Fruit fly (Drosophila melanogaster) whole organism, prepupa: ENCODE measurements around the gene Pak.

Experiments used
- CG10631 ChIP-seq: fragments of 200-800 bp; sonication (Bioruptor generic); optimal IDR thresholded peaks from 2 replicates; lab custom pipeline; 2016; ENCODE audit warnings: missing biosample characterization, missing genetic modification characterization
- CG10669 ChIP-seq: fragments of 200-800 bp; sonication (Bioruptor generic); optimal IDR thresholded peaks from 3 replicates; lab custom pipeline; 2018; ENCODE audit warnings: missing biosample characterization, mild to moderate bottlenecking, missing genetic modification characterization, moderate library complexity
- CG11294 ChIP-seq: fragments of 200-800 bp; sonication (Bioruptor generic); IDR thresholded peaks from 2 replicates; pipeline ENCODE4 v1.3.6; 2022; ENCODE audit warnings: missing biosample characterization, missing genetic modification characterization
- CG11762 ChIP-seq: fragments of 200-800 bp; sonication (Bioruptor generic); optimal IDR thresholded peaks from 3 replicates; lab custom pipeline; 2016; ENCODE audit warnings: missing biosample characterization, missing genetic modification characterization; ENCODE audit not compliant: insufficient read depth
- CG15336 ChIP-seq: fragments of 200-800 bp; sonication (Bioruptor generic); IDR thresholded peaks from 2 replicates; pipeline ENCODE4 v1.3.6; 2022; ENCODE audit warnings: missing biosample characterization, missing genetic modification characterization
- CG16779 ChIP-seq: fragments of 200-800 bp; sonication (Bioruptor generic); optimal IDR thresholded peaks from 3 replicates; lab custom pipeline; 2017; ENCODE audit warnings: missing biosample characterization, mild to moderate bottlenecking, missing genetic modification characterization
- CG3032 ChIP-seq: fragments of 200-800 bp; optimal IDR thresholded peaks from 2 replicates; lab custom pipeline; 2019; ENCODE audit warnings: missing biosample characterization, mild to moderate bottlenecking, missing genetic modification characterization, moderate library complexity
- CG31627 ChIP-seq: fragments of 200-800 bp; sonication (Bioruptor generic); optimal IDR thresholded peaks from 3 replicates; lab custom pipeline; 2016; ENCODE audit warnings: missing biosample characterization, missing genetic modification characterization
- CG32006 ChIP-seq: fragments of 200-800 bp; sonication (Bioruptor generic); optimal IDR thresholded peaks from 3 replicates; lab custom pipeline; 2017; ENCODE audit warnings: missing biosample characterization, mild to moderate bottlenecking, missing genetic modification characterization
- CG3919 ChIP-seq: fragments of 200-800 bp; sonication (Bioruptor generic); optimal IDR thresholded peaks from 3 replicates; lab custom pipeline; 2016; ENCODE audit warnings: missing biosample characterization, missing genetic modification characterization
- CG4318 ChIP-seq: fragments of 200-800 bp; sonication (Bioruptor generic); optimal IDR thresholded peaks from 3 replicates; lab custom pipeline; 2017; ENCODE audit warnings: missing biosample characterization, mild to moderate bottlenecking, missing genetic modification characterization
- CG6163 ChIP-seq: fragments of 200-800 bp; sonication (Bioruptor generic); IDR thresholded peaks from 3 replicates; pipeline ENCODE4 v1.3.6; 2022; ENCODE audit warnings: missing biosample characterization, missing genetic modification characterization
- CG6276 ChIP-seq: fragments of 200-800 bp; sonication (Bioruptor generic); optimal IDR thresholded peaks from 2 replicates; lab custom pipeline; 2017; ENCODE audit warnings: missing biosample characterization, mild to moderate bottlenecking, missing genetic modification characterization
- CG6792 ChIP-seq: fragments of 200-800 bp; sonication (Bioruptor generic); optimal IDR thresholded peaks from 3 replicates; lab custom pipeline; 2016; ENCODE audit warnings: missing biosample characterization, missing genetic modification characterization
- CG6808 ChIP-seq: fragments of 200-800 bp; sonication (Bioruptor generic); optimal IDR thresholded peaks from 3 replicates; lab custom pipeline; 2017; ENCODE audit warnings: missing biosample characterization, missing genetic modification characterization, mild to moderate bottlenecking, moderate library complexity, missing genetic modification reagents
- CG7368 ChIP-seq: fragments of 200-800 bp; sonication (Bioruptor generic); optimal IDR thresholded peaks from 3 replicates; lab custom pipeline; 2016; ENCODE audit warnings: missing biosample characterization, missing genetic modification characterization
- CG8319 ChIP-seq: fragments of 200-800 bp; sonication (Bioruptor generic); optimal IDR thresholded peaks from 3 replicates; lab custom pipeline; 2016; ENCODE audit warnings: missing biosample characterization, missing genetic modification characterization
- CG8632 ChIP-seq: fragments of 200-800 bp; sonication (Bioruptor generic); optimal IDR thresholded peaks from 3 replicates; lab custom pipeline; 2016; ENCODE audit warnings: missing biosample characterization, missing genetic modification characterization
- CG9139 ChIP-seq: fragments of 200-800 bp; sonication (Bioruptor generic); optimal IDR thresholded peaks from 3 replicates; lab custom pipeline; 2017; ENCODE audit warnings: missing biosample characterization, mild to moderate bottlenecking, missing genetic modification characterization
- Eip75B ChIP-seq: fragments of 200-800 bp; sonication (Bioruptor generic); optimal IDR thresholded peaks from 3 replicates; lab custom pipeline; 2016; ENCODE audit warnings: missing biosample characterization, missing genetic modification characterization
- Eip78C ChIP-seq: fragments of 200-800 bp; sonication (Bioruptor generic); peaks from one replicate; lab custom pipeline; 2016; ENCODE audit warnings: missing biosample characterization, missing genetic modification characterization
- Ets96B ChIP-seq: fragments of 200-800 bp; optimal IDR thresholded peaks from 2 replicates; lab custom pipeline; 2019; ENCODE audit warnings: missing biosample characterization, mild to moderate bottlenecking, missing genetic modification characterization, moderate library complexity
- Gug ChIP-seq: fragments of 200-800 bp; sonication (Bioruptor generic); IDR thresholded peaks from 2 replicates; pipeline ENCODE4 v1.3.6; 2022; ENCODE audit warnings: missing biosample characterization, missing genetic modification characterization
- Hr38 ChIP-seq: sonication (Bioruptor generic); optimal IDR thresholded peaks from 2 replicates; lab custom pipeline; 2016; ENCODE audit warnings: missing biosample characterization, missing genetic modification characterization
- Hr39 ChIP-seq: fragments of 200-800 bp; sonication (Bioruptor generic); optimal IDR thresholded peaks from 2 replicates; lab custom pipeline; 2016; ENCODE audit warnings: missing biosample characterization, missing genetic modification characterization
- Hr4 ChIP-seq: fragments of 200-800 bp; sonication (Bioruptor generic); optimal IDR thresholded peaks from 3 replicates; lab custom pipeline; 2016; ENCODE audit warnings: missing biosample characterization, missing genetic modification characterization
- Lpt ChIP-seq: fragments of 200-800 bp; sonication (Bioruptor generic); optimal IDR thresholded peaks from 3 replicates; lab custom pipeline; 2016; ENCODE audit warnings: missing biosample characterization, missing genetic modification characterization
- Met ChIP-seq: fragments of 200-800 bp; sonication (Bioruptor generic); optimal IDR thresholded peaks from 3 replicates; lab custom pipeline; 2016; ENCODE audit warnings: missing biosample characterization, missing genetic modification characterization
- OdsH ChIP-seq: fragments of 200-800 bp; sonication (Bioruptor generic); optimal IDR thresholded peaks from 3 replicates; lab custom pipeline; 2016; ENCODE audit warnings: missing biosample characterization, missing genetic modification characterization
- Smox ChIP-seq: fragments of 200-800 bp; sonication (Bioruptor generic); optimal IDR thresholded peaks from 3 replicates; lab custom pipeline; 2016; ENCODE audit warnings: missing biosample characterization, missing genetic modification characterization
- Sox102F ChIP-seq: fragments of 200-800 bp; sonication (Bioruptor generic); optimal IDR thresholded peaks from 2 replicates; lab custom pipeline; 2016; ENCODE audit warnings: missing biosample characterization, mild to moderate bottlenecking, missing genetic modification characterization
- Sox14 ChIP-seq: fragments of 200-800 bp; sonication (Bioruptor generic); optimal IDR thresholded peaks from 3 replicates; lab custom pipeline; 2016; ENCODE audit warnings: missing biosample characterization, missing genetic modification characterization
- achi ChIP-seq: fragments of 200-800 bp; sonication (Bioruptor generic); optimal IDR thresholded peaks from 3 replicates; lab custom pipeline; 2016; ENCODE audit warnings: missing biosample characterization, missing genetic modification characterization
- acj6 ChIP-seq: fragments of 200-800 bp; sonication (Bioruptor generic); optimal IDR thresholded peaks from 3 replicates; lab custom pipeline; 2016; ENCODE audit warnings: missing biosample characterization, missing genetic modification characterization
- cyc ChIP-seq: fragments of 200-800 bp; sonication (Bioruptor generic); optimal IDR thresholded peaks from 3 replicates; lab custom pipeline; 2016; ENCODE audit warnings: missing biosample characterization, missing genetic modification characterization
- dac ChIP-seq: fragments of 200-800 bp; sonication (Bioruptor generic); optimal IDR thresholded peaks from 2 replicates; lab custom pipeline; 2017; ENCODE audit warnings: missing biosample characterization, mild to moderate bottlenecking, missing genetic modification characterization
- dsx ChIP-seq: fragments of 200-800 bp; optimal IDR thresholded peaks from 3 replicates; lab custom pipeline; 2019; ENCODE audit warnings: missing biosample characterization, mild to moderate bottlenecking, missing genetic modification characterization, moderate library complexity; ENCODE audit not compliant: poor library complexity, severe bottlenecking
- esn ChIP-seq: fragments of 200-800 bp; sonication (Bioruptor generic); optimal IDR thresholded peaks from 2 replicates; lab custom pipeline; 2016; ENCODE audit warnings: missing biosample characterization, mild to moderate bottlenecking, missing genetic modification characterization, moderate library complexity
- fd85E ChIP-seq: fragments of 200-800 bp; sonication (Bioruptor generic); optimal IDR thresholded peaks from 3 replicates; lab custom pipeline; 2016; ENCODE audit warnings: missing biosample characterization, missing genetic modification characterization
- fkh ChIP-seq: fragments of 200-800 bp; sonication (Bioruptor generic); optimal IDR thresholded peaks from 3 replicates; lab custom pipeline; 2017; ENCODE audit warnings: missing biosample characterization, mild to moderate bottlenecking, missing genetic modification characterization, moderate library complexity
- lz ChIP-seq: fragments of 200-800 bp; sonication (Bioruptor generic); optimal IDR thresholded peaks from 3 replicates; lab custom pipeline; 2016; ENCODE audit warnings: missing biosample characterization, missing genetic modification characterization
- net ChIP-seq: fragments of 200-800 bp; sonication (Bioruptor generic); optimal IDR thresholded peaks from 3 replicates; lab custom pipeline; 2016; ENCODE audit warnings: missing biosample characterization, missing genetic modification characterization
- pdm3 ChIP-seq: fragments of 200-800 bp; sonication (Bioruptor generic); optimal IDR thresholded peaks from 3 replicates; lab custom pipeline; 2016; ENCODE audit warnings: missing biosample characterization, missing genetic modification characterization
- salr ChIP-seq, 2 experiments: fragments of 200-800 bp; sonication (Bioruptor generic); optimal IDR thresholded peaks; 3 replicates each; lab custom pipeline; 2016 to 2018; ENCODE audit warnings: missing biosample characterization in 2 of 2, missing genetic modification characterization in 2 of 2, mild to moderate bottlenecking in 1 of 2
- spab ChIP-seq: fragments of 200-800 bp; sonication (Bioruptor generic); optimal IDR thresholded peaks from 2 replicates; lab custom pipeline; 2017; ENCODE audit warnings: missing biosample characterization, mild to moderate bottlenecking, missing genetic modification characterization, missing genetic modification reagents
- ss ChIP-seq, 2 experiments: fragments of 200-800 bp; sonication (Bioruptor generic); optimal IDR thresholded peaks; 2 replicates in 1 of 2; 3 replicates in 1 of 2; lab custom pipeline; 2017 to 2018; ENCODE audit warnings: mild to moderate bottlenecking in 2 of 2, missing biosample characterization in 2 of 2, missing genetic modification characterization in 2 of 2, moderate library complexity in 1 of 2
- svp ChIP-seq: fragments of 200-800 bp; sonication (Bioruptor generic); peaks from one replicate; lab custom pipeline; 2016; ENCODE audit warnings: missing biosample characterization, missing genetic modification characterization
- topi ChIP-seq: fragments of 200-800 bp; sonication (Bioruptor generic); optimal IDR thresholded peaks from 3 replicates; lab custom pipeline; 2016; ENCODE audit warnings: missing biosample characterization, missing genetic modification characterization

Gene Pak

dm6 chr3R:6351181-6351580 lies 485 bp downstream of the Pak start (continued):
- no peak for TF ChIP-seq CG6808 (GFP tag; lab: Kevin White, UChicago)
- TF ChIP-seq CG8632, result no peak
- no peak for TF ChIP-seq CG7368 (GFP tag; lab: Kevin White, UChicago)
- peak; percentile 32 for TF ChIP-seq CG9139 (GFP tag; lab: Kevin White, UChicago)
- TF ChIP-seq ss (GFP tag; optimal IDR thresholded peaks at IDR 0.05; lab: Kevin White, UChicago), result peak in 1 of 2 experiments; percentile 7
- no peak for TF ChIP-seq svp (GFP tag; lab: Kevin White, UChicago)
- TF ChIP-seq CG16779 (tag; lab: Kevin White, UChicago), result no peak

dm6 chr3R:6351696-6352378 lies 1.1 kb downstream of the Pak start:
- TF ChIP-seq Ets96B (tag; lab: Kevin White, UChicago) (peak; percentile 17), svp (GFP tag; lab: Kevin White, UChicago) (no peak), esn (peak; percentile 31), CG16779 (tag; lab: Kevin White, UChicago) (peak; percentile 5), Sox102F (peak; percentile 15), CG10631 (peak; percentile 14), CG9139 (GFP tag; lab: Kevin White, UChicago) (no peak), pdm3 (peak; percentile 47), fkh (GFP tag; lab: Kevin White, UChicago) (peak; percentile 38), CG6163 (GFP tag; lab: Robert Waterston, UW) (0 out of 3 replicates have a peak, but pooled peaks have one; percentile 41), dac (GFP tag; lab: Kevin White, UChicago) (peak; percentile 37), CG10669 (GFP tag; lab: Kevin White, UChicago) (peak; percentile 39), Hr39 (peak; percentile 9), cyc (GFP tag; lab: Kevin White, UChicago) (no peak), Hr38 (GFP tag; lab: Kevin White, UChicago) (no peak), CG11762 (GFP tag; lab: Kevin White, UChicago) (no peak), Eip78C (GFP tag; lab: Kevin White, UChicago) (peak; percentile 79), CG6276 (GFP tag; lab: Kevin White, UChicago) (peak; percentile 64), CG8632 (no peak), CG6792 (GFP tag; lab: Kevin White, UChicago) (no peak), Lpt (GFP tag; lab: Kevin White, UChicago) (no peak), salr (GFP tag; optimal IDR thresholded peaks at IDR 0.05; lab: Kevin White, UChicago) (peak in 1 of 2 experiments; percentile 54), CG11294 (GFP tag; lab: Robert Waterston, UW) (no peak), CG3919 (GFP tag; lab: Kevin White, UChicago) (peak; percentile 24), spab (GFP tag; lab: Kevin White, UChicago) (no peak), net (peak; percentile 31), CG31627 (GFP tag; lab: Kevin White, UChicago) (no peak), Eip75B (GFP tag; lab: Kevin White, UChicago) (peak; percentile 4), CG3032 (peak; percentile 42), Hr4 (GFP tag; lab: Kevin White, UChicago) (peak; percentile 76), dsx (peak; percentile 13), Met (GFP tag; lab: Kevin White, UChicago) (no peak), acj6 (GFP tag; lab: Kevin White, UChicago) (peak; percentile 49), CG8319 (GFP tag; lab: Kevin White, UChicago) (no peak), OdsH (peak; percentile 52), CG7368 (GFP tag; lab: Kevin White, UChicago) (no peak), CG15336 (GFP tag; lab: Robert Waterston, UW) (peak; percentile 73), Smox (GFP tag; lab: Kevin White, UChicago) (no peak), lz (GFP tag; lab: Kevin White, UChicago) (no peak), Gug (GFP tag; lab: Robert Waterston, UW) (0 out of 2 replicates have a peak, but pooled peaks have one; percentile 26), fd85E (no peak), achi (GFP tag; lab: Kevin White, UChicago) (peak; percentile 39), CG32006 (GFP tag; lab: Kevin White, UChicago) (peak; percentile 77), Sox14 (peak; percentile 34), topi (GFP tag; lab: Kevin White, UChicago) (no peak), CG4318 (peak; percentile 45)
